Worm (Caenorhabditis elegans) whole organism, L4 larva: ENCODE measurements around the gene pph-6.

Experiments
- F49E8.2 ChIP-seq: sonication (generic microtip); optimal IDR thresholded peaks from 2 replicates; lab custom pipeline; 2016; ENCODE audit warnings: missing compliant biosample characterization, mild to moderate bottlenecking, missing genetic modification characterization, borderline replicate concordance
- R02D3.7 ChIP-seq: fragments of 150-350 bp; sonication (generic microtip); optimal IDR thresholded peaks from 3 replicates; lab custom pipeline; 2014; ENCODE audit warnings: missing biosample characterization, missing genetic modification characterization
- aha-1 ChIP-seq: fragments of 150-350 bp; peaks from one replicate; lab custom pipeline; 2014; ENCODE audit warnings: missing biosample characterization, missing genetic modification characterization
- arid-1 ChIP-seq: fragments of 200-800 bp; sonication (Bioruptor generic); conservative IDR thresholded peaks from 2 replicates; pipeline ENCODE4 v1.3.6; 2022; ENCODE audit warnings: missing genetic modification reagents, missing genetic modification characterization, missing compliant biosample characterization
- daf-16 ChIP-seq, 3 experiments: sonication (generic microtip); optimal IDR thresholded peaks; 2 replicates each; lab custom pipeline; 2016 to 2017; ENCODE audit warnings: missing genetic modification characterization in 3 of 3, missing genetic modification reagents in 3 of 3, mild to moderate bottlenecking in 2 of 3, missing compliant biosample characterization in 2 of 3, missing biosample characterization in 1 of 3, moderate library complexity in 1 of 3
- dmd-6 ChIP-seq: fragments of 200-800 bp; sonication (Bioruptor generic); IDR thresholded peaks from 2 replicates; pipeline ENCODE4 v1.3.6; 2022; ENCODE audit warnings: missing genetic modification reagents, missing genetic modification characterization, missing compliant biosample characterization
- dve-1 ChIP-seq: sonication (generic microtip); optimal IDR thresholded peaks from 2 replicates; lab custom pipeline; 2017; ENCODE audit warnings: antibody characterized with exemption, mild to moderate bottlenecking, missing genetic modification characterization, missing compliant biosample characterization; ENCODE audit not compliant: insufficient read depth
- egl-27 ChIP-seq: sonication (generic microtip); optimal IDR thresholded peaks from 3 replicates; lab custom pipeline; 2017; ENCODE audit warnings: missing biosample characterization, missing genetic modification reagents, missing genetic modification characterization
- gei-8 ChIP-seq: fragments of 200-800 bp; sonication (Bioruptor generic); optimal IDR thresholded peaks from 2 replicates; lab custom pipeline; 2018; ENCODE audit warnings: mild to moderate bottlenecking, missing genetic modification characterization, missing compliant biosample characterization
- hif-1 ChIP-seq, 2 experiments: sonication (generic microtip); optimal IDR thresholded peaks; 2 replicates each; lab custom pipeline; 2016 to 2017; ENCODE audit warnings: missing compliant biosample characterization in 2 of 2, missing genetic modification characterization in 2 of 2, missing genetic modification reagents in 2 of 2, missing genotype in 2 of 2, mild to moderate bottlenecking in 1 of 2
- hlh-11 ChIP-seq: fragments of 200-800 bp; sonication (Bioruptor generic); optimal IDR thresholded peaks from 2 replicates; lab custom pipeline; 2018; ENCODE audit warnings: mild to moderate bottlenecking, missing genetic modification characterization, missing compliant biosample characterization
- hlh-30 ChIP-seq: sonication (generic microtip); optimal IDR thresholded peaks from 2 replicates; lab custom pipeline; 2017; ENCODE audit warnings: antibody characterized with exemption, mild to moderate bottlenecking, missing genetic modification characterization, missing compliant biosample characterization; ENCODE audit not compliant: insufficient read depth
- lin-1 ChIP-seq: fragments of 200-800 bp; sonication (Bioruptor generic); IDR thresholded peaks from 2 replicates; pipeline ENCODE4 v1.3.6; 2022; ENCODE audit warnings: missing genetic modification reagents, missing genetic modification characterization, missing compliant biosample characterization
- lin-13 ChIP-seq: fragments of 150-350 bp; optimal IDR thresholded peaks from 2 replicates; lab custom pipeline; 2014; ENCODE audit warnings: missing biosample characterization, missing genetic modification reagents, missing genetic modification characterization
- lin-15B ChIP-seq: fragments of 150-350 bp; sonication (generic microtip); optimal IDR thresholded peaks from 3 replicates; lab custom pipeline; 2014; ENCODE audit warnings: missing biosample characterization, missing genetic modification characterization
- lin-29 ChIP-seq: fragments of 200-800 bp; sonication (Bioruptor generic); IDR thresholded peaks from 2 replicates; pipeline ENCODE4 v1.3.6; 2022; ENCODE audit warnings: missing genetic modification reagents, missing genetic modification characterization, missing compliant biosample characterization
- lin-39 ChIP-seq: fragments of 150-350 bp; optimal IDR thresholded peaks from 2 replicates; lab custom pipeline; 2014; ENCODE audit warnings: missing biosample characterization, missing genetic modification reagents, missing genetic modification characterization
- mdl-1 ChIP-seq, 2 experiments: fragments of 150-350 bp in 1 of 2; sonication (generic microtip) in 1 of 2; optimal IDR thresholded peaks; 2 replicates each; lab custom pipeline; 2014 to 2017; ENCODE audit warnings: missing biosample characterization in 2 of 2, missing genetic modification characterization in 2 of 2
- mes-2 ChIP-seq: sonication (generic microtip); optimal IDR thresholded peaks from 2 replicates; lab custom pipeline; 2016; ENCODE audit warnings: missing genotype, mild to moderate bottlenecking, missing genetic modification characterization, missing compliant biosample characterization; ENCODE audit not compliant: poor library complexity, severe bottlenecking
- mxl-2 ChIP-seq: fragments of 200-800 bp; sonication (Bioruptor generic); conservative IDR thresholded peaks from 2 replicates; pipeline ENCODE4 v1.3.6; 2022; ENCODE audit warnings: missing genetic modification reagents, missing genetic modification characterization, missing compliant biosample characterization
- nhr-10 ChIP-seq: fragments of 150-350 bp; optimal IDR thresholded peaks from 2 replicates; lab custom pipeline; 2014; ENCODE audit warnings: missing biosample characterization, missing genetic modification characterization
- nhr-102 ChIP-seq: sonication (generic microtip); optimal IDR thresholded peaks from 2 replicates; lab custom pipeline; 2016; ENCODE audit warnings: mild to moderate bottlenecking, missing genetic modification characterization, moderate library complexity, missing compliant biosample characterization
- nhr-11 ChIP-seq: fragments of 150-350 bp; optimal IDR thresholded peaks from 2 replicates; lab custom pipeline; 2014; ENCODE audit warnings: missing biosample characterization, missing genetic modification characterization
- nhr-111 ChIP-seq: fragments of 200-800 bp; sonication (Bioruptor generic); optimal IDR thresholded peaks from 2 replicates; lab custom pipeline; 2018; ENCODE audit warnings: mild to moderate bottlenecking, missing genetic modification characterization, missing compliant biosample characterization
- nhr-237 ChIP-seq: sonication (generic microtip); optimal IDR thresholded peaks from 2 replicates; lab custom pipeline; 2017; ENCODE audit warnings: missing biosample characterization, missing genetic modification characterization
- nhr-28 ChIP-seq: fragments of 150-350 bp; optimal IDR thresholded peaks from 2 replicates; lab custom pipeline; 2014; ENCODE audit warnings: missing biosample characterization, missing genetic modification characterization
- nhr-42 ChIP-seq: fragments of 200-800 bp; sonication (Bioruptor generic); IDR thresholded peaks from 2 replicates; pipeline ENCODE4 v1.3.6; 2022; ENCODE audit warnings: missing genetic modification characterization, missing compliant biosample characterization
- rbr-2 ChIP-seq: sonication (generic microtip); optimal IDR thresholded peaks from 2 replicates; lab custom pipeline; 2016; ENCODE audit warnings: missing genotype, missing genetic modification characterization, missing compliant biosample characterization
- tag-97 ChIP-seq: fragments of 200-800 bp; sonication (Bioruptor generic); IDR thresholded peaks from 2 replicates; pipeline ENCODE4 v1.3.6; 2022; ENCODE audit warnings: missing genetic modification characterization, missing compliant biosample characterization
- unc-130 ChIP-seq: sonication (generic microtip); optimal IDR thresholded peaks from 2 replicates; lab custom pipeline; 2016; ENCODE audit warnings: missing genetic modification reagents, missing genetic modification characterization, missing compliant biosample characterization
- unc-62 ChIP-seq, 3 experiments: fragments of 150-350 bp in 1 of 3; sonication (generic microtip); optimal IDR thresholded peaks in 2 of 3; peaks in 1 of 3; 1 replicate in 1 of 3; 2 replicates in 2 of 3; lab custom pipeline; 2014 to 2017; ENCODE audit warnings: missing biosample characterization in 3 of 3, missing genetic modification characterization in 3 of 3, missing genetic modification reagents in 3 of 3, missing genotype in 1 of 3

The pph-6 gene

DNA sequence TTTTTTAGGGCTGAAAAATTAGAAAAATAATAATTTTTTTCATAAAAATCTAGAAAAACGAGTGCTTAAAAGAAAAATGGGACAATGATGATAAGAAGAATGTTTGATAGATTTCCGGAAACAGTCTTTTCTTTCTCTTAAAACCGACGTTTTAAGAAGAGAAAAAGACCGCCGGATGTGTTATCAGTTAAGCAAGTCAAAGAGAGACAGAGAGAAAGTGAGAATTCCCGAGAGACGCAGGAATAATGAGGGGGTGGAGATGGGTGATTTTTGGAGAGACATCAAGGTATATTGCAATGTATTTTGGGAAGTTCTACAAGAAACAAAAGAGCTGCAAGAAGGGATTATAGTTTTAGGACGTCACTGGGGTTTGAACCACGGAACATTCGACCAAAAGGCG, 14.0 kb downstream of the pph-6 start, which contains the start of gene C34C12.9:
TSS of gene C34C12.9 (minus strand) at position 16 of the 400 bp plus-strand sequence.
- TF ChIP-seq daf-16 (GFP tag; optimal IDR thresholded peaks at IDR 0.05; lab: Kevin White, UChicago) (no peak), daf-16 (tag; optimal IDR thresholded peaks at IDR 0.05; lab: Kevin White, UChicago) (peak; percentile 10), hlh-11 (tag; lab: Kevin White, UChicago) (peak; percentile 16), egl-27 (tag; lab: Kevin White, UChicago) (no peak), rbr-2 (no peak), dmd-6 (GFP tag; lab: Robert Waterston, UW) (peak; percentile 66), nhr-102 (tag; lab: Kevin White, UChicago) (no peak), lin-39 (tag; lab: Kevin White, UChicago) (no peak), lin-1 (GFP tag; lab: Robert Waterston, UW) (peak; percentile 93), dve-1 (tag; lab: Kevin White, UChicago) (peak; percentile 17), aha-1 (tag; lab: Kevin White, UChicago) (peak; percentile 39), nhr-28 (peak; percentile 35), mdl-1 (tag; optimal IDR thresholded peaks at IDR 0.05; lab: Kevin White, UChicago) (no peak)

DNA sequence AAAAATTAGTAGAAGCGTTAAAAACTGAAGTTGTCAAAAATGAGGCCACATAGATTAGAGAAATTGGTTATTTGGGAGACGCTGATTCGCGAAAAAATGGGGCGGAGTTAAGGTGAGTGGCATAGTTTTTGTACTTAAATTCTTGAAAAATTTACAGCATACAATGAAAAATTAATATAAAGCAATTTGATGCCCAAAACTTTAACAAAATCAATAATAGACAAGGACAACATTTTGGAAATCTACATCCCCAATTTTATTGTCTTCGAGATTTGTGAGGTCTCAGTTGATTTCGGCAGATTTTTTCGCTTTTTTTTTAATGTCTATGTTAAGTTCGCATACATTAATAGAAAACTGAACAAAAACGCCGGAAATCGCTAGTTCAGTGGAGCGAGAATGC, 14.7 kb downstream of the pph-6 start:
- TF ChIP-seq nhr-237 (tag; lab: Kevin White, UChicago) (no peak), gei-8 (GFP tag; lab: Kevin White, UChicago) (no peak), mes-2 (peak; percentile 42), daf-16 (GFP tag; optimal IDR thresholded peaks at IDR 0.05; lab: Kevin White, UChicago) (no peak), daf-16 (tag; optimal IDR thresholded peaks at IDR 0.05; lab: Kevin White, UChicago) (no peak), R02D3.7 (no peak), lin-15B (no peak), egl-27 (tag; lab: Kevin White, UChicago) (no peak), F49E8.2 (tag; lab: Kevin White, UChicago) (no peak), nhr-111 (GFP tag; lab: Kevin White, UChicago) (no peak), mxl-2 (GFP tag; lab: Robert Waterston, UW) (no peak), unc-62 (GFP tag; optimal IDR thresholded peaks at IDR 0.05 in 1 of 2; lab: Kevin White, UChicago) (no peak), unc-62 (tag; optimal IDR thresholded peaks at IDR 0.05; lab: Kevin White, UChicago) (no peak), nhr-10 (tag; lab: Kevin White, UChicago) (no peak), hif-1 (tag; optimal IDR thresholded peaks at IDR 0.05; lab: Kevin White, UChicago) (peak in 1 of 2 experiments; percentile 81), arid-1 (GFP tag; lab: Robert Waterston, UW) (no peak), unc-130 (GFP tag; lab: Kevin White, UChicago) (peak; percentile 19)

DNA sequence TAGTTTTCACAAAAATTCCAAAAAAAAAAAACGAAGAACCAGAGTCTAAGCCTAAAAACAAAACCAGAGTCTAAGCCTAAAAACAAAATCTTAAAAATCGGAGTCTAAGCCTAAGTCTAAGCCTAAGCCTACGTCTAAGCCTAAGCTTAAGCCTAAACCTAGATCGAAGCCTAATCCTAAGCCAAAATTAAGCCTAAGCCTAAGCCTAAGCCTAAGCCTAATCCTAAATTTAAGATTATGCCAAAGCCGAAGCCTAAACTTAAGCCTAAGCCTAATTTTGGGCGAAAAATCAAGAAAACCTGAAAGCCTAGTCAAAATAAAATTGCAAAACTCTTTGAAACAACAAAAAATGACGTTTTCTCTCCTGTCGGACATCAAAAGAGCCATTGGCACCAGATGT, 15.9 kb downstream of the pph-6 start:
- TF ChIP-seq lin-13 (no peak), hlh-30 (tag; lab: Kevin White, UChicago) (no peak), unc-62 (GFP tag; optimal IDR thresholded peaks at IDR 0.05 in 1 of 2; lab: Kevin White, UChicago) (peak in 1 of 2 experiments; percentile 81), unc-62 (tag; optimal IDR thresholded peaks at IDR 0.05; lab: Kevin White, UChicago) (no peak), nhr-10 (tag; lab: Kevin White, UChicago) (no peak), lin-29 (GFP tag; lab: Robert Waterston, UW) (no peak)

DNA sequence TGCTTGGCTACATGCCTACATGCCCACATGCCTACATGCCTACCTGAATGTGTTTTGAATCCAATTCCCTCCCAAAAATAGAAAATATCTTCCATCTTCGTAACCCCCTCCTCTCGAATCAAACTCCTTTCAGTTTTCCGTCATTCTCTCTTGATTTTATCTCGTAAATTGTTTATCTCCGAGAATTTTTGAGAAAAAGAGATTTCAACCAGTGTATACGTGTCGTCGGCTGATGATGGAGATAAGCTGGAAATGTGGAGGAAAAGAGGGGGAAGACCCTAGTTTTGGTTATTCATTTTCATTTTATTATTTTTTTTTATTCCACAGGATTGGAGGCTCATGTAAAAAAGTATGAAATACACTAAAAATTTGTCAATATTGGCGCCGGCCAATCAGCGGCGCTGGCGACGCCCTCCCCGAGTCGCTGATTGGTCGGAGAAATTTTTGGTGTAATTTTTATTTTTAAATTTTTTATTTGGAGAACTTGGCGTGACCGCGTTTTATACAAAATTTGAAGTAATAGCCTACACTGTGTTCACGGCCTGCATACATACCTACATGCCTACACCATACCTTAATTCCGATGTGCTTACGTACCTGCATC, 17.4 kb downstream of the pph-6 start:
- TF ChIP-seq rbr-2: no peak
- TF ChIP-seq tag-97 (GFP tag; lab: Robert Waterston, UW): no peak
- no peak for TF ChIP-seq nhr-11 (tag; lab: Kevin White, UChicago)
- no peak for TF ChIP-seq R02D3.7
- no peak for TF ChIP-seq dve-1 (tag; lab: Kevin White, UChicago)
- TF ChIP-seq nhr-42 (GFP tag; lab: Robert Waterston, UW): no peak
- TF ChIP-seq mes-2: no peak
